Fruit fly (Drosophila melanogaster): ENCODE results near the gene Cyp1.

DNA sequence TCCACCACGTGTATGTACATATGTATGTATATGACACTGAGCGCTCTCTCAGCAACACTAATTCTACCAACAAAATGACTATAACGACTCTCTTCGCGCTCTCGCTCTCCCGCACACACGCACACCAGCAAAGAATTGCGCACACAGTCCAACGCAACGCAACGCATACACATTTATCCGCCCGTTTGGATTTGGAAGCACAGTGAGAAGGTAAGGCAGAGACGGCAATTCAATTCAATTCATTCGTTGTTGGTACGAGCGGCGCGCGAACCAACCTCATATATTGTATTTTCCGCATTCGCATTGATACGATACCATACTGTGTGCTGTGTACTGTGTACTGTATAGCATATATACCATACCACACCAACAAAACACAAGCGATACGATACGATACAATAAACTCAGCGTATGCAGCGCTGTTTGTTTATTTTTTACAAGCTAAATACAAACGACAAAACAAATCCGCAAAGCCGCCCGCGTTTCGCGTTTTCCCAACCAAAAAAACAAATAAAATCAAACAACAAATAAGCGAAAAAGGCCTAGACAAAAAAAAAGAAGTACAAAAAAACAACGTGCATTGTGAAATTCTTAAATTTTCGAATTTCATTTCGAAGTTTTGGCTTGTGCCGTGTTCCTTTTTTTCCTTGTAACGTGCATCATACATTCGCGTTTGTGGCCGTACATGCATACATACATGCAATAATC, 13.4 kb upstream of the Cyp1 start, which contains the start of the genes CG9921 and Dsp1:
- TF ChIP-seq EcR (GFP tag; optimal IDR thresholded peaks at IDR 0.05): no peak
- no peak for TF ChIP-seq CG8478 (optimal IDR thresholded peaks at IDR 0.05)
- no peak for TF ChIP-seq psq (optimal IDR thresholded peaks at IDR 0.05)
- no peak for TF ChIP-seq pan (optimal IDR thresholded peaks at IDR 0.05)
- no peak for TF ChIP-seq Dll (optimal IDR thresholded peaks at IDR 0.05)
- TF ChIP-seq usp (GFP tag; optimal IDR thresholded peaks at IDR 0.05): no peak

Data from whole organism.